Worm (Caenorhabditis elegans) whole organism, L3 larva: ENCODE data around the gene T25F10.1.

ENCODE experiments used
- R02D3.7 ChIP-seq: fragments of 150-350 bp; optimal IDR thresholded peaks from 2 replicates; lab custom pipeline; 2014; ENCODE audit warnings: missing biosample characterization, missing genetic modification characterization
- ZK546.5 ChIP-seq: sonication (generic microtip); optimal IDR thresholded peaks from 2 replicates; lab custom pipeline; 2017; ENCODE audit warnings: missing biosample characterization, missing genetic modification characterization
- aly-2 ChIP-seq: fragments of 150-350 bp; optimal IDR thresholded peaks from 2 replicates; lab custom pipeline; 2014; ENCODE audit warnings: missing biosample characterization, missing genetic modification characterization
- ama-1 ChIP-seq: fragments of 150-350 bp; optimal IDR thresholded peaks from 2 replicates; lab custom pipeline; 2018
- ceh-16 ChIP-seq: sonication (generic microtip); optimal IDR thresholded peaks from 2 replicates; lab custom pipeline; 2017; ENCODE audit warnings: missing biosample characterization, missing genetic modification characterization
- ceh-28 ChIP-seq: fragments of 150-350 bp; optimal IDR thresholded peaks from 2 replicates; lab custom pipeline; 2014; ENCODE audit warnings: missing biosample characterization, missing genetic modification reagents, missing genetic modification characterization
- ceh-82 ChIP-seq: fragments of 150-350 bp; optimal IDR thresholded peaks from 2 replicates; lab custom pipeline; 2014; ENCODE audit warnings: missing biosample characterization, missing genetic modification characterization
- ceh-9 ChIP-seq: sonication (generic microtip); optimal IDR thresholded peaks from 2 replicates; lab custom pipeline; 2018; ENCODE audit warnings: missing biosample characterization, missing genetic modification characterization
- daf-12 ChIP-seq: fragments of 150-350 bp; optimal IDR thresholded peaks from 2 replicates; lab custom pipeline; 2014; ENCODE audit warnings: missing biosample characterization, missing genetic modification reagents, missing genetic modification characterization
- egl-27 ChIP-seq: sonication (generic microtip); optimal IDR thresholded peaks from 4 replicates; lab custom pipeline; 2017; ENCODE audit warnings: missing biosample characterization, missing genetic modification reagents, missing genetic modification characterization
- egl-5 ChIP-seq: fragments of 150-350 bp; optimal IDR thresholded peaks from 2 replicates; lab custom pipeline; 2017; ENCODE audit warnings: missing biosample characterization, missing genetic modification reagents, missing genetic modification characterization, inconsistent platforms
- elt-2 ChIP-seq: sonication (generic microtip); optimal IDR thresholded peaks from 2 replicates; lab custom pipeline; 2016; ENCODE audit warnings: missing genetic modification reagents, mild to moderate bottlenecking, missing genetic modification characterization, missing compliant biosample characterization
- fkh-10 ChIP-seq: sonication (generic microtip); optimal IDR thresholded peaks from 2 replicates; lab custom pipeline; 2017; ENCODE audit warnings: missing biosample characterization, missing genetic modification reagents, missing genetic modification characterization
- fkh-2 ChIP-seq: fragments of 150-350 bp; optimal IDR thresholded peaks from 2 replicates; lab custom pipeline; 2014; ENCODE audit warnings: missing biosample characterization, missing genetic modification reagents, missing genetic modification characterization
- fos-1 ChIP-seq: fragments of 150-350 bp; optimal IDR thresholded peaks from 2 replicates; lab custom pipeline; 2014; ENCODE audit warnings: missing biosample characterization, missing genetic modification characterization
- hmg-11 ChIP-seq: sonication (generic microtip); optimal IDR thresholded peaks from 2 replicates; lab custom pipeline; 2016; ENCODE audit warnings: missing genetic modification characterization, missing compliant biosample characterization
- lin-39 ChIP-seq: fragments of 150-350 bp; optimal IDR thresholded peaks from 2 replicates; lab custom pipeline; 2018; ENCODE audit warnings: missing biosample characterization, missing genetic modification reagents, missing genetic modification characterization
- mdl-1 ChIP-seq: fragments of 150-350 bp; optimal IDR thresholded peaks from 2 replicates; lab custom pipeline; 2014; ENCODE audit warnings: missing biosample characterization, missing genetic modification characterization
- mml-1 ChIP-seq: fragments of 150-350 bp; sonication (generic microtip); optimal IDR thresholded peaks from 3 replicates; lab custom pipeline; 2014; ENCODE audit warnings: missing biosample characterization, missing genetic modification characterization
- nfya-1 ChIP-seq: sonication (generic microtip); optimal IDR thresholded peaks from 2 replicates; lab custom pipeline; 2017; ENCODE audit warnings: missing genetic modification characterization, mild to moderate bottlenecking, missing compliant biosample characterization, antibody characterized with exemption, moderate library complexity; ENCODE audit not compliant: insufficient read depth
- nhr-11 ChIP-seq: fragments of 150-350 bp; optimal IDR thresholded peaks from 2 replicates; lab custom pipeline; 2014; ENCODE audit warnings: missing biosample characterization, missing genetic modification characterization
- nhr-12 ChIP-seq: fragments of 150-350 bp; optimal IDR thresholded peaks from 2 replicates; lab custom pipeline; 2014; ENCODE audit warnings: missing biosample characterization, missing genetic modification characterization
- nhr-23 ChIP-seq: fragments of 150-350 bp; optimal IDR thresholded peaks from 2 replicates; lab custom pipeline; 2014; ENCODE audit warnings: missing biosample characterization, missing genetic modification reagents, missing genetic modification characterization
- nhr-28 ChIP-seq: fragments of 150-350 bp; optimal IDR thresholded peaks from 2 replicates; lab custom pipeline; 2014; ENCODE audit warnings: missing biosample characterization, missing genetic modification characterization
- nhr-67 ChIP-seq: fragments of 150-350 bp; optimal IDR thresholded peaks from 2 replicates; lab custom pipeline; 2014; ENCODE audit warnings: missing biosample characterization, missing genetic modification characterization
- nhr-77 ChIP-seq: fragments of 150-350 bp; optimal IDR thresholded peaks from 2 replicates; lab custom pipeline; 2014; ENCODE audit warnings: missing biosample characterization, missing genetic modification characterization
- pha-4 ChIP-seq: fragments of 150-350 bp; optimal IDR thresholded peaks from 2 replicates; lab custom pipeline; 2014; ENCODE audit warnings: missing biosample characterization, missing genetic modification reagents, missing genetic modification characterization
- pqm-1 ChIP-seq: fragments of 150-350 bp; optimal IDR thresholded peaks from 2 replicates; lab custom pipeline; 2017; ENCODE audit warnings: missing biosample characterization, missing genetic modification characterization, inconsistent platforms
- sea-2 ChIP-seq: fragments of 150-350 bp; sonication (generic microtip); optimal IDR thresholded peaks from 4 replicates; lab custom pipeline; 2014; ENCODE audit warnings: missing biosample characterization, missing genetic modification reagents, missing genetic modification characterization
- snpc-4 ChIP-seq: fragments of 150-350 bp; optimal IDR thresholded peaks from 2 replicates; lab custom pipeline; 2014; ENCODE audit warnings: missing biosample characterization, missing genetic modification characterization
- ztf-4 ChIP-seq: fragments of 150-350 bp; optimal IDR thresholded peaks from 2 replicates; lab custom pipeline; 2014; ENCODE audit warnings: missing biosample characterization, missing genetic modification characterization

Gene T25F10.1

DNA sequence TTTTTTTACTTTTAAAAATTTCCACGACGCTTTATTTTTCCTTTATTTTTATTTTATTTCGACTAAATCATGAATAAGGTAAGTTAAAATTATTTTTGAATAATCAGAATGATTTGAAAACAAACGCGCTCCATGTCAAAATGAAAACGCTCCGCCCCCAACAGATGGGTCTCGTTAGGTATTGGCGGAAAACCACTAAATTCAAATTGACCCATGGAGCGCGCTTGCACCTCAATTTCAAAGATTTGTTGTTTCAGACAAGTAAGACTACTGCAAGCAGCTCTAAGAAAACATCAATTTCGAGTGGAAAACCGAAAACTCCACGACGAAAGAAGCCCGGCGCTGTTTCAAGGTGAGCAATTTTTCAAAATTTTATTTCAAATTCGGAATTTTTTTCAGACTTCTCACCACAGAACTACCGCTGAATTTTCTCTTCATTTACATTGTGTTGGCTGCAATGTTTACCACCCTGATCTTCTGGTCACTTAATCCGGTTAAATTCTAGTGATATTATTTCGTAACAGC lies 19.7 kb downstream of the T25F10.1 start, which contains the start of gene ZC404.2:
ZC404.2 (plus strand) TSS at position 47 of the 525 bp plus-strand sequence.
- TF ChIP-seq ama-1 (no peak), ceh-16 (tag; lab: Kevin White, UChicago) (no peak), sea-2 (GFP tag; lab: Kevin White, UChicago) (no peak), nhr-28 (no peak), nhr-23 (tag; lab: Kevin White, UChicago) (no peak), daf-12 (tag; lab: Kevin White, UChicago) (no peak), egl-5 (no peak)

DNA sequence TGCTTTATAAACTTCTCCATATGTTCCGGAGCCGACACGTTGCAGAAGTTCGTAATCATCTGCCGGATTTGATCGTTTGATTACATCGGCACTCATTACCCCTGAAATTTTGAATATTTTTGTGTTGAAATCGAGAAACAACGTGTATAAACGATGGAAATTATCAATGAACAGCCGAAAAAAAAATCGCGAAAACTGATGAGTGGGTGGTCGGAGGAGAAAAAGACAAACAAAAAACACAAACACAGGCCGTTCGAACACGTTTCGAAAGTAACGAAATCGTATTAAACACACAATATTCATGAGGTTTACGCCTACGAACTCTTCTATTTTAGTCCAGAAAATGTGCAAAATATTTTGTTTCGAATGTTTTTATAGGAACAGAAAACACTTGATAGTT lies 24.3 kb downstream of the T25F10.1 start, which contains the start of gene gck-2:
gck-2 (minus strand) TSS at position 101 of the 400 bp plus-strand sequence.
- no peak for TF ChIP-seq pha-4
- TF ChIP-seq fos-1 (tag; lab: Kevin White, UChicago), result no peak
- no peak for TF ChIP-seq ceh-9 (tag; lab: Kevin White, UChicago)
- no peak for TF ChIP-seq nhr-67 (tag; lab: Kevin White, UChicago)
- no peak for TF ChIP-seq nhr-77 (tag; lab: Kevin White, UChicago)
- no peak for TF ChIP-seq hmg-11 (tag; lab: Kevin White, UChicago)
- no peak for TF ChIP-seq ztf-4
- no peak for TF ChIP-seq ZK546.5 (tag; lab: Kevin White, UChicago)
- TF ChIP-seq egl-27 (tag; lab: Kevin White, UChicago), result no peak
- TF ChIP-seq nhr-28, result no peak
- TF ChIP-seq mdl-1 (tag; lab: Kevin White, UChicago), result no peak
- no peak for TF ChIP-seq ceh-82 (tag; lab: Kevin White, UChicago)
- TF ChIP-seq fkh-10 (GFP tag; lab: Kevin White, UChicago), result no peak
- TF ChIP-seq ceh-28 (tag; lab: Kevin White, UChicago), result no peak

DNA sequence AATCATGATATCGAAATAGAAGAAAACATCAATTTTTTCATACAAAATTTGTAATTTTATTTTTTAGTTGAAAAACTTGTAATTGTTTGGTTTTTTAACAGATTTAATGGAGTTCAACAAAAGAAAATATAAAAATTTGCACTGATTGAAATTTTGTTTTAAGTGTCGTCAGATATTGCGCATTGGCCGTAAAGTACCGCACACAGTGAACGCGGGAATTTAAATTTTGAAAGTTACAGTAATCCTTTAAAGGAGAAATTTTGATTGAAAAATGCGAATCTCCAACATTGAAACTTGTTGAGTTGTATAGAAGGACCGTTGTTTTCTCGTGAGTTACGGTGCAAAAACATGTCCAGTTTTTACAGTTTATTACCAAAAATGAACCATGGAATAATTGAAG lies 24.7 kb downstream of the T25F10.1 start:
- TF ChIP-seq daf-12 (tag; lab: Kevin White, UChicago) (no peak), elt-2 (tag; lab: Kevin White, UChicago) (no peak), pha-4 (peak; percentile 7)

DNA sequence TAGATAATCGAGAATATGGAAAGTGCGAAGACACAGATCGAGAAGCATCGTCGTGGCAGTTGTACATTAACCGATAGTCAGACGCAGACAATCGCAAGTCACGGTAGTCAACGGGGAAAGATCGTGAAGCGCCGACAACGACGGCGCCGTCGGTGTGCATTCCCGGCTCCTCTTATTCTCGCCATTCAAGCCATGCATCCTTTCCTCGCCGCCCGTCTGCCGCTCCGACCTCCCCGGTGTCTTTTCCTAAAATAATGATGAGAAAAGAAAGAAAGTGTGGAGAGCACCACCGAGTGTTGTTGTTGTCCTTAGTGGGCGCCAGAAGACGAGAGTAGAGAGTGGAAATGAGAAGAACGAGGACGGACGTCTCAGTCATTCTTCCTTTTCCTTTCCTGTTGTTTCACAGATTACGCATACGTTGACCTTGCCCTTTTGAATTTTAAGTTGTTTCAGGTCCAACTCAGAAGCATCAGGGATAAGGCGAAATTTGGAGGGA lies 25.5 kb downstream of the T25F10.1 start, which contains the start of gene ZC404.1:
ZC404.1 (plus strand) TSS at position 446 of the 496 bp plus-strand sequence.
- TF ChIP-seq R02D3.7 (tag; lab: Kevin White, UChicago) (no peak), nhr-28 (no peak), lin-39 (tag; lab: Kevin White, UChicago) (peak; percentile 28), snpc-4 (peak; percentile 71), nfya-1 (tag; lab: Kevin White, UChicago) (no peak)

DNA sequence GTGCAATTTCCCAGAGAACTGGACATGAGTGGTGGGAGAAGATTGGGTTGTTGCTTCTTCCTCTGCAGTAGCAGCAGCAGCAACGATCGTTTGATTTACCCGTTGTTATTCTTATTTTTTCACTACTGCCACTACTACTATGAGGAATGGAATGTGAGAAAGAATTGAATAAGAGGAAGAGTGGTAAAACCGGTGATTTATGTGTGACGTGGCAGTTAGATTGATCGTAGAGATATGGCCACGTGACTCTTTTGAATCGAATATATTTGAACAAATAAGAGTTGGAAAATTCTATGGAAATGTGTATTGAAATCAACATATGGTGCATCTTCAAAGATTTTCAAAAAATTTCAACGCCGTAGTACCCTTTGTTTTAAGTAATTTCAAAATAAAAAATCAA lies 28.0 kb downstream of the T25F10.1 start:
- TF ChIP-seq nhr-67 (tag; lab: Kevin White, UChicago) (no peak), pqm-1 (no peak), egl-5 (no peak), snpc-4 (no peak), ceh-28 (tag; lab: Kevin White, UChicago) (no peak), fkh-10 (GFP tag; lab: Kevin White, UChicago) (no peak), pha-4 (no peak), ceh-82 (tag; lab: Kevin White, UChicago) (no peak), ceh-9 (tag; lab: Kevin White, UChicago) (no peak), nhr-28 (no peak), ama-1 (no peak), aly-2 (tag; lab: Kevin White, UChicago) (no peak), mml-1 (tag; lab: Kevin White, UChicago) (no peak), nhr-12 (tag; lab: Kevin White, UChicago) (no peak)
- TF ChIP-seq, all 47 proteins: peak for 0

DNA sequence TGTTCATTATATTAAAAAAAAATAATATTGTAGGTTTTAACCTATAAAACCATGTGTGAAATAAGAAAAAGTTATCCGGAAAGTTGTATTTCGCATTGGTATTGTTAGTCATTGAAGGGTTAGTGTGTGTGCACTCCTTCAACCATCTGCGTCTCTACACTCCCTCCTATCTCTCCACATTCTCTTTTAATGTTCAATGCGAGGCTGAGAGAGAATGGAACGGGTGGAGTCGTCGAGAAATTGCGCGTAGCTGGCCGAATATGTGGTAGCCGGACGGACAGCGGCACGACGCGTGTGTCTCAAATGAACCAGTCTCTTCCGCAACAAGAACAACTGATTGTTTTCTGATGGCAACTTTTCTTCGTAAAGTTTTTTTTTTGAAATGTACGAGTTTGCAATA lies 28.6 kb downstream of the T25F10.1 start:
- TF ChIP-seq nhr-11 (tag; lab: Kevin White, UChicago) (no peak), snpc-4 (peak; percentile 11), lin-39 (tag; lab: Kevin White, UChicago) (peak; percentile 83), nfya-1 (tag; lab: Kevin White, UChicago) (peak; percentile 63), elt-2 (tag; lab: Kevin White, UChicago) (peak; percentile 16), egl-5 (peak; percentile 47), pha-4 (peak; percentile 58), R02D3.7 (tag; lab: Kevin White, UChicago) (peak; percentile 10), fkh-2 (no peak), hmg-11 (tag; lab: Kevin White, UChicago) (peak; percentile 88), nhr-23 (tag; lab: Kevin White, UChicago) (peak; percentile 65)
